Worm (Caenorhabditis elegans) whole organism, midembryonic: ENCODE measurements around the gene set-16.

Experiments
- T22C8.4 ChIP-seq: fragments of 200-800 bp; sonication (Bioruptor generic); IDR thresholded peaks from 2 replicates; pipeline ENCODE4 v1.3.6; 2022; ENCODE audit warnings: missing genetic modification characterization, missing compliant biosample characterization
- cog-1 ChIP-seq: sonication (generic microtip); optimal IDR thresholded peaks from 2 replicates; lab custom pipeline; 2016; ENCODE audit warnings: missing genetic modification characterization, missing compliant biosample characterization
- flt-1 ChIP-seq: fragments of 200-800 bp; sonication (Bioruptor generic); IDR thresholded peaks from 2 replicates; pipeline ENCODE4 v1.3.6; 2022; ENCODE audit warnings: missing genetic modification characterization, missing compliant biosample characterization
- klf-2 ChIP-seq: fragments of 200-800 bp; sonication (Bioruptor generic); conservative IDR thresholded peaks from 2 replicates; pipeline ENCODE4 v1.3.6; 2022; ENCODE audit warnings: missing genetic modification reagents, missing genetic modification characterization, missing compliant biosample characterization
- med-1 ChIP-seq: sonication (generic microtip); optimal IDR thresholded peaks from 2 replicates; lab custom pipeline; 2017; ENCODE audit warnings: missing genetic modification characterization, mild to moderate bottlenecking, missing compliant biosample characterization, antibody characterized with exemption, missing genetic modification reagents; ENCODE audit not compliant: insufficient read depth
- ref-1 ChIP-seq: fragments of 200-800 bp; sonication (Bioruptor generic); conservative IDR thresholded peaks from 2 replicates; pipeline ENCODE4 v1.3.6; 2022; ENCODE audit warnings: missing genetic modification reagents, missing genetic modification characterization, missing compliant biosample characterization
- tab-1 ChIP-seq: fragments of 200-800 bp; sonication (Bioruptor generic); IDR thresholded peaks from 2 replicates; pipeline ENCODE4 v1.3.6; 2022; ENCODE audit warnings: missing genetic modification characterization, missing compliant biosample characterization
- ztf-23 ChIP-seq: fragments of 200-800 bp; sonication (Bioruptor generic); IDR thresholded peaks from 2 replicates; pipeline ENCODE4 v1.3.6; 2022; ENCODE audit warnings: missing genetic modification reagents, missing genetic modification characterization, missing compliant biosample characterization
- ztf-29 ChIP-seq: fragments of 200-800 bp; sonication (Bioruptor generic); IDR thresholded peaks from 2 replicates; pipeline ENCODE4 v1.3.6; 2022; ENCODE audit warnings: missing genetic modification reagents, missing genetic modification characterization, missing compliant biosample characterization

The set-16 gene

DNA sequence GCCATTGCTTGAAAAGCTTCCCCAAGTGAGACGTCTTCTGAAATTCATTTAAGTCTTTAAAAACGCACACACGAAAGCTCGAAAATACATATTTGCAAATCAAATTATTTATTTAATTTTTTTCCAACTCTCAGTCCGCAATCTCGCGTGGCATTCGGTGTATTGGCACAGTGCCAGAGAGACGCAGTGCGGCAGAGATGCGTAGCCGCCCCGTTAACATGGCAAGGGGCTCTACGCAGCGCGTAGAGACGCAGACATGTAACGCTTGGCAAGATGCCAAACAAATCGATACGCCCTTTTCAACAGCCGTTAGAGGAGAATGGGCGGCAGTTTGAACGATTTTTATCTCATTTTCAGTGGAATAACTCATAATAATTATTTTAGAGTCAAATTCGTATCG is at the start of gene set-16, which contains the start of gene drr-2:
Gene set-16, plus strand, starts transcription at position 383 of the 400 bp plus-strand sequence.
Gene drr-2, minus strand, starts transcription at position 37 of the 400 bp plus-strand sequence.
- TF ChIP-seq med-1 (GFP tag; lab: Kevin White, UChicago) = peak; percentile 31
- TF ChIP-seq cog-1 (tag; lab: Kevin White, UChicago) = peak; percentile 98
- TF ChIP-seq ztf-23 (GFP tag; lab: Robert Waterston, UW) = peak; percentile 100
- peak; percentile 84 for TF ChIP-seq flt-1
- no peak; the same call in 1 of the 2 replicates for TF ChIP-seq ztf-29 (GFP tag; lab: Robert Waterston, UW)
- TF ChIP-seq ref-1 = no peak
- TF ChIP-seq klf-2 (GFP tag; lab: Robert Waterston, UW) = no peak
- TF ChIP-seq tab-1 (GFP tag; lab: Robert Waterston, UW) = no peak
- TF ChIP-seq T22C8.4 (GFP tag; lab: Robert Waterston, UW) = peak; percentile 96

DNA sequence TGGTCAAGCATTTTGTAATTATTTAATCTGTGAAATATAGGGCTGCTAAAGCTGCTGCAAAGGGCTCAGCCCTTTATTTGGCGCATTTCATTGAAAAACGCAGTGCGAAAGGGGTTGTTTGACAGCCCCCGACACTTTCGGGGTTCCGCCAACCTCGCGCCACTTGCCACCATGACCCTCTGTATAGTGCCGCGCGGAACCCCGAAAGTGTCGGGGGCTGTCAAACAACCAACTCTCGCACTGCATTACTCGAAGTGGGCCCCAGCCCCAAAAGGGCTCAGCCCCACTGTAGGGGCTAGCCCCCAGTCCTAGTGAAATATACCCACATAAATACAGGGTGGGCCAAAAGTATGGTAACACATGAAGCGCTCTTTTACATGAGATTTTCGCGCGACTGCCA is 43.5 kb upstream of the set-16 start:
- TF ChIP-seq tab-1 (GFP tag; lab: Robert Waterston, UW) (no peak), ref-1 (no peak), cog-1 (tag; lab: Kevin White, UChicago) (no peak), ztf-23 (GFP tag; lab: Robert Waterston, UW) (no peak), T22C8.4 (GFP tag; lab: Robert Waterston, UW) (no peak), med-1 (GFP tag; lab: Kevin White, UChicago) (no peak), ztf-29 (GFP tag; lab: Robert Waterston, UW) (no peak), klf-2 (GFP tag; lab: Robert Waterston, UW) (no peak), flt-1 (no peak)

DNA sequence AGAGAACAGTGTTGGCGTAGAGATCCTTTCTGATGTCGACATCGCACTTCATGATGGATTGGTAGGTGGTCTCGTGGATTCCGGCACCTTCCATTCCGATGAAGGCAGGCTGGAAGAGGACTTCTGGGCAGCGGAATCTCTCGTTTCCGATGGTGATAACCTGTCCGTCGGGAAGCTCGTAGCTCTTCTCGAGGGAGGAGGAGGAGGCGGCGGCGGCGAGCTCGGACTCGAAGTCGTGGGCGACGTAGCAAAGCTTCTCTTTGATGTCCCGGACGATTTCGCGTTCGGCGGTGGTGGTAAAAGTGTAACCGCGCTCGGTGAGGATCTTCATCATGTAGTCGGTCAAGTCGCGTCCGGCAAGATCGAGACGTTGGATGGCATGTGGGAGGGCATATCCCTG is 38.9 kb upstream of the set-16 start:
- TF ChIP-seq klf-2 (GFP tag; lab: Robert Waterston, UW) (no peak), tab-1 (GFP tag; lab: Robert Waterston, UW) (no peak), med-1 (GFP tag; lab: Kevin White, UChicago) (no peak), T22C8.4 (GFP tag; lab: Robert Waterston, UW) (no peak), flt-1 (no peak), ztf-29 (GFP tag; lab: Robert Waterston, UW) (no peak), ztf-23 (GFP tag; lab: Robert Waterston, UW) (no peak), ref-1 (no peak)

DNA sequence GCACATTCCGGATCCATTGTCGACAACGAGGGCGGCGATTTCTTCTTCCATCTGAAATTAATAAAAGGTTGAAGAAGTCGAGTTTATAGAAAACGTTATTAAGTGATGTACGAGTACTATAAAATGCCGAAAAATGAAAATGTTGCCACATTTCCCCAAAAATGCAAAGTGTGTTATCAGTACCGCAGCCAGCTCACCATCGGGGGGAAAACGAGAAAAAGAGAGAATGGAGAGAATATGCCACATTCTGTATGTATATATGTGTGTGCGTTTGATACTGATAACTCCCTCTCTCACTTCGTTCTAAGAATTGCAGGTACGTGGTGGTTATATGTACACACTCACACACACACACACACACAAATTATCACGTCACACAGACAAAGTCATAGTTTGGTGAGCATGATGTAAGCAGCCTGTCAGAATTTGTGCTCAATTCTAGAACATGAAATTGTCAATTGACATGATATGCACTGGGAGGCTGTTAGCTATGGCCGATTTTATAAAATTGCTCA is 37.6 kb upstream of the set-16 start, which contains the start of gene act-5:
Gene act-5, minus strand, starts transcription at position 51 of the 515 bp plus-strand sequence.
- no peak for TF ChIP-seq klf-2 (GFP tag; lab: Robert Waterston, UW)
- TF ChIP-seq ztf-29 (GFP tag; lab: Robert Waterston, UW) = no peak
- TF ChIP-seq cog-1 (tag; lab: Kevin White, UChicago) = no peak

DNA sequence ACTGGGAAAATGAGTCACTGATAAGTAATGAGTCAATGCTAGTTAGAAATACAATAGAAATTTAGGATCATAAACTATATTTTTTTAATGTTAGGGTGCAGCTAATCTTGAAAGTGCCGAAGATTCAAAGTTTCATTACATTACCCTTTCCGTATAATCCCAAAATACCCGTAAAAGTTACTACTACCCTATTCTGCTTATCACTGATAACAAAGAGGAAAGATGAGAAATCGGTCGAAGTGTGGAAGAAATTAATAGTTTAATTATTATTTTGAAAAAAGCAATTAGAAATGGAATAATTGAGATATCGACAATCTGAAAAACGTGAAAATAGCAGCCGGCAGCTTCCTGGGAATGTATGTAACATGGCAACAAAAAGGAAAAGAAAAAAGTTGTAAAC is 36.9 kb upstream of the set-16 start:
- TF ChIP-seq med-1 (GFP tag; lab: Kevin White, UChicago) (no peak), flt-1 (no peak), T22C8.4 (GFP tag; lab: Robert Waterston, UW) (no peak), cog-1 (tag; lab: Kevin White, UChicago) (no peak), ztf-29 (GFP tag; lab: Robert Waterston, UW) (no peak), tab-1 (GFP tag; lab: Robert Waterston, UW) (no peak), ref-1 (no peak), ztf-23 (GFP tag; lab: Robert Waterston, UW) (no peak), klf-2 (GFP tag; lab: Robert Waterston, UW) (no peak)

DNA sequence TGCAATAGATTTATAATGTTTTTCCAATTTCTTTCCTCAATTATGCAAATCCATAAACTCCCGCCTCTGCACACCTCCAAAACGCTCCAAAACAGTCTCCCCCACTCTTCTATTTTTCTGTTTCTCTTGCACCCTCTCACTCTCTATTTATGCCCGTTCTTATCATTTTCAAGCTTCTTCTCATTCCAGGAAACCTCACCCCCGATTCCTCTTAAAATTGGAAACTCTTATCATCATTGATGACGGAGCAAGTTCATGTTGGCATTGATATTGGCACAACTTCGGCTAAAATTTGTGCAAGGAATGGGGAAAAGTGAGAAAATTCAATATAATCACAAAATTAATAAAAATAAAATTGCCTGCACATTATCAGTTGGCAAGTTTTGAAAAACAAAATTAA is 35.9 kb upstream of the set-16 start, which contains the start of gene shpk-1:
Gene shpk-1, plus strand, starts transcription at position 188 of the 400 bp plus-strand sequence.
- TF ChIP-seq T22C8.4 (GFP tag; lab: Robert Waterston, UW) = no peak
- TF ChIP-seq tab-1 (GFP tag; lab: Robert Waterston, UW) = no peak
- no peak for TF ChIP-seq med-1 (GFP tag; lab: Kevin White, UChicago)
- TF ChIP-seq ztf-23 (GFP tag; lab: Robert Waterston, UW) = no peak
- TF ChIP-seq ztf-29 (GFP tag; lab: Robert Waterston, UW) = no peak
- no peak for TF ChIP-seq cog-1 (tag; lab: Kevin White, UChicago)
- no peak for TF ChIP-seq klf-2 (GFP tag; lab: Robert Waterston, UW)
- TF ChIP-seq flt-1 = no peak
- no peak for TF ChIP-seq ref-1

DNA sequence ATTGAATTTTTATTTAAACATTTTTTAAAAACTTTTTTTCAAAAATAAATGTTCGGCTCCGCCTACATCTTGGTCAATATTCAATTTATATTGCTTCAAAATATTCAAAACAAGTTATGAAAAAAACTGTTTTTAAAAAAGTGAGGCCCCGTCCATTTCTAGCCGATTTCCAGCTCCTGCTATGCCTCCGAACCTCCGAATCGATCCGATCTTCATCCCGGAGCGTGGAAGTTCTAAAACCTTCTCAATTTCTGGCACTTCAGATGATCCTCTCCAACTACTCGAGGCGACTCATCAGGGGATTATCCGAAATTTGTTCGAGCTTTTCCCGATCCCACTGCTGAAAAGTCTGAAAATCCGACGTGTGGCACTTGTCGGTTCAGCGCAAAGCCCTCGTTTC is 29.5 kb upstream of the set-16 start:
- no peak for TF ChIP-seq ztf-29 (GFP tag; lab: Robert Waterston, UW)
- no peak for TF ChIP-seq ref-1
- TF ChIP-seq ztf-23 (GFP tag; lab: Robert Waterston, UW) = no peak
- TF ChIP-seq klf-2 (GFP tag; lab: Robert Waterston, UW) = no peak
- TF ChIP-seq cog-1 (tag; lab: Kevin White, UChicago) = no peak
- TF ChIP-seq T22C8.4 (GFP tag; lab: Robert Waterston, UW) = no peak
- TF ChIP-seq flt-1 = no peak
- no peak for TF ChIP-seq med-1 (GFP tag; lab: Kevin White, UChicago)
- no peak for TF ChIP-seq tab-1 (GFP tag; lab: Robert Waterston, UW)

DNA sequence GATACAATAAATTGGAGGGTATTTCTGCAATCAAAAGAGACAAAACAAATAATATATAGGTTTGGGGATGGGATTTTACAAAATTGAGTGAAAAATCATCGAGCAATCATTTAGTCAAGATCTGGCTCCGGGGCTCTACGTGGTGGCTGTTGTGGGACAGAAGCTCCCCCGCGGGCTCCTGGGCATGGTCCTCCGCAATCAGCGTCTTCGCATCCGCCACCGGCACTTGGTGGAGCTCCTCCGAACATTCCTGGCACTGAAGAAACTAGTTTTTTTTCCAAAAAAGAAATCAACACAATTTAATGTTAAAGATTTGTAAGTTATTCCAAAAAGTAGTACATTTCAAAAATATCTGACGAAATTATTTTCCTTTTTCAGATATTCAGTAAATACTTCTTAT is 29.0 kb upstream of the set-16 start:
- TF ChIP-seq cog-1 (tag; lab: Kevin White, UChicago) (no peak), flt-1 (no peak), T22C8.4 (GFP tag; lab: Robert Waterston, UW) (no peak), tab-1 (GFP tag; lab: Robert Waterston, UW) (no peak), ztf-23 (GFP tag; lab: Robert Waterston, UW) (no peak), ref-1 (no peak), med-1 (GFP tag; lab: Kevin White, UChicago) (no peak), klf-2 (GFP tag; lab: Robert Waterston, UW) (no peak), ztf-29 (GFP tag; lab: Robert Waterston, UW) (no peak)

DNA sequence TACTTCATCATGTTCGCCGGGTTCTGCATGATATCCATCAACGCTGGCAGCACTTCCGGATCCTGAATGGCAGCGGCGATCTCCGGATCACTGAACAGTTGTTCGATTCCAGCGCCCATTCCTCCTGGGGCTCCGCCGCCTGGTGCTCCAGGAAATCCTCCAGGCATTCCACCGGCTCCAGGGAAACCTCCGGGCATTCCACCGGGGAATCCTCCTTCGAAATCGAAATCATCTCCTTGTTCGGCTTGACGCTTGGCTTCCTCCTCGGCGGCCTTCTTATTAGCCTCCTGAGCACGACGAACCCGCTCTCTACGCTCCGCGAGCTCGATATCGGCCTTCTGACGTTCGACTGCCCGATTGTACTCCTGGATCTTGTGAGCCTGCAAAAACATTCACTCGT is 28.2 kb upstream of the set-16 start:
- TF ChIP-seq flt-1 (0 out of 2 replicates have a peak, but pooled peaks have one; percentile 10), klf-2 (GFP tag; lab: Robert Waterston, UW) (no peak)
